Fruit fly (Drosophila melanogaster) whole organism, embryonic: ENCODE measurements around the gene wg.
A peak's percentile ranks its signal among the peaks of the same experiment; 100 is the strongest.

Source experiments
- ATbp ChIP-seq: fragments of 200-800 bp; sonication (Bioruptor generic); optimal IDR thresholded peaks from 2 replicates; lab custom pipeline; 2017; ENCODE audit warnings: missing biosample characterization, mild to moderate bottlenecking, missing genetic modification characterization, missing genetic modification reagents
- Abd-B ChIP-seq: fragments of 200-800 bp; sonication (Bioruptor generic); optimal IDR thresholded peaks from 2 replicates; lab custom pipeline; 2018; ENCODE audit warnings: missing biosample characterization, mild to moderate bottlenecking, missing genetic modification characterization, moderate library complexity
- Atf6 ChIP-seq: fragments of 200-800 bp; sonication (Bioruptor generic); IDR thresholded peaks from 2 replicates; pipeline ENCODE4 v1.3.6; 2022; ENCODE audit warnings: missing biosample characterization, missing genetic modification characterization
- CG10654 ChIP-seq: fragments of 200-800 bp; sonication (Bioruptor generic); optimal IDR thresholded peaks from 2 replicates; lab custom pipeline; 2016; ENCODE audit warnings: missing biosample characterization, missing genetic modification characterization
- CG11398 ChIP-seq: fragments of 200-800 bp; sonication (Bioruptor generic); optimal IDR thresholded peaks from 2 replicates; lab custom pipeline; 2016; ENCODE audit warnings: missing biosample characterization, missing genetic modification characterization
- CG12219 ChIP-seq: fragments of 200-800 bp; sonication (Bioruptor generic); optimal IDR thresholded peaks from 3 replicates; lab custom pipeline; 2018; ENCODE audit warnings: missing biosample characterization, mild to moderate bottlenecking, missing genetic modification characterization
- CG12744 ChIP-seq: fragments of 200-800 bp; sonication (Bioruptor generic); optimal IDR thresholded peaks from 2 replicates; lab custom pipeline; 2016; ENCODE audit warnings: missing biosample characterization, missing genetic modification characterization
- CG15011 ChIP-seq: fragments of 200-800 bp; sonication (Bioruptor generic); optimal IDR thresholded peaks from 3 replicates; lab custom pipeline; 2018; ENCODE audit warnings: missing biosample characterization, mild to moderate bottlenecking, missing genetic modification characterization
- CG15479 ChIP-seq: fragments of 200-800 bp; sonication (Bioruptor generic); optimal IDR thresholded peaks from 3 replicates; lab custom pipeline; 2019; ENCODE audit warnings: missing biosample characterization, mild to moderate bottlenecking, missing genetic modification characterization, moderate library complexity
- CG16863 ChIP-seq: fragments of 200-800 bp; sonication (Bioruptor generic); optimal IDR thresholded peaks from 3 replicates; lab custom pipeline; 2016; ENCODE audit warnings: missing biosample characterization, missing genetic modification characterization
- CG17359 ChIP-seq: fragments of 200-800 bp; sonication (Bioruptor generic); optimal IDR thresholded peaks from 3 replicates; lab custom pipeline; 2018; ENCODE audit warnings: missing biosample characterization, mild to moderate bottlenecking, missing genetic modification characterization, moderate library complexity
- CG17829 ChIP-seq: fragments of 200-800 bp; optimal IDR thresholded peaks from 2 replicates; lab custom pipeline; 2019; ENCODE audit warnings: missing biosample characterization, mild to moderate bottlenecking, missing genetic modification characterization, moderate library complexity
- CG3281 ChIP-seq: fragments of 200-800 bp; sonication (Bioruptor generic); optimal IDR thresholded peaks from 3 replicates; lab custom pipeline; 2017; ENCODE audit warnings: missing biosample characterization, mild to moderate bottlenecking, missing genetic modification characterization
- CG3838 ChIP-seq: fragments of 200-800 bp; sonication (Bioruptor generic); optimal IDR thresholded peaks from 3 replicates; lab custom pipeline; 2016; ENCODE audit warnings: missing biosample characterization, missing genetic modification characterization
- CG43689 ChIP-seq: fragments of 200-800 bp; sonication (Bioruptor generic); IDR thresholded peaks from 2 replicates; pipeline ENCODE4 v1.3.6; 2022; ENCODE audit warnings: missing biosample characterization, missing genetic modification characterization
- CG7963 ChIP-seq: fragments of 200-800 bp; sonication (Bioruptor generic); IDR thresholded peaks from 3 replicates; pipeline ENCODE4 v1.3.6; 2022; ENCODE audit warnings: missing biosample characterization, missing genetic modification characterization; ENCODE audit not compliant: partially characterized antibody
- CG8944 ChIP-seq: fragments of 200-800 bp; sonication (Bioruptor generic); optimal IDR thresholded peaks from 3 replicates; lab custom pipeline; 2016; ENCODE audit warnings: missing biosample characterization, missing genetic modification characterization
- CG9797 ChIP-seq: fragments of 200-800 bp; sonication (Bioruptor generic); optimal IDR thresholded peaks from 3 replicates; lab custom pipeline; 2018; ENCODE audit warnings: missing biosample characterization, mild to moderate bottlenecking, missing genetic modification characterization
- D ChIP-seq, 2 experiments: fragments of 200-800 bp in 1 of 2; fragments of >200 bp in 1 of 2; sonication (Bioruptor generic) in 1 of 2; optimal IDR thresholded peaks; 2 replicates in 1 of 2; 3 replicates in 1 of 2; lab custom pipeline; 2017; ENCODE audit warnings: mild to moderate bottlenecking in 1 of 2, missing biosample characterization in 1 of 2, missing genetic modification characterization in 1 of 2, missing genetic modification reagents in 1 of 2
- Ets97D ChIP-seq: fragments of 200-800 bp; sonication (Bioruptor generic); optimal IDR thresholded peaks from 3 replicates; lab custom pipeline; 2016; ENCODE audit warnings: missing biosample characterization, missing genetic modification characterization
- Fer2 ChIP-seq: fragments of 200-800 bp; sonication (Bioruptor generic); optimal IDR thresholded peaks from 2 replicates; lab custom pipeline; 2018; ENCODE audit warnings: missing biosample characterization, mild to moderate bottlenecking, missing genetic modification characterization, moderate library complexity
- Lhr ChIP-seq: fragments of 200-800 bp; sonication (Bioruptor generic); optimal IDR thresholded peaks from 3 replicates; lab custom pipeline; 2017; ENCODE audit warnings: mild to moderate bottlenecking, missing biosample characterization, missing genetic modification reagents, missing genetic modification characterization
- Mrtf ChIP-seq: fragments of 200-800 bp; sonication (Bioruptor generic); IDR thresholded peaks from 3 replicates; pipeline ENCODE4 v1.3.6; 2022; ENCODE audit warnings: missing biosample characterization, missing genetic modification characterization
- Nf-YB ChIP-seq: fragments of 200-800 bp; sonication (Bioruptor generic); optimal IDR thresholded peaks from 3 replicates; lab custom pipeline; 2019; ENCODE audit warnings: missing biosample characterization, mild to moderate bottlenecking, missing genetic modification characterization, moderate library complexity
- NfI ChIP-seq: fragments of 200-800 bp; sonication (Bioruptor generic); optimal IDR thresholded peaks from 3 replicates; lab custom pipeline; 2018; ENCODE audit warnings: missing biosample characterization, mild to moderate bottlenecking, missing genetic modification characterization, moderate library complexity
- Rx ChIP-seq: fragments of 200-800 bp; sonication (Bioruptor generic); IDR thresholded peaks from 2 replicates; pipeline ENCODE4 v1.3.6; 2022; ENCODE audit warnings: missing biosample characterization, missing genetic modification characterization
- Spps ChIP-seq: fragments of 200-800 bp; sonication (Bioruptor generic); optimal IDR thresholded peaks from 2 replicates; lab custom pipeline; 2018; ENCODE audit warnings: missing biosample characterization, mild to moderate bottlenecking, missing genetic modification characterization
- Stat92E ChIP-seq, 3 experiments: fragments of >200 bp in 2 of 3; fragments of 200-800 bp in 1 of 3; sonication (Bioruptor generic) in 1 of 3; optimal IDR thresholded peaks; 2 replicates each; lab custom pipeline; 2017 to 2019; ENCODE audit warnings: missing biosample characterization in 3 of 3, missing genetic modification characterization in 3 of 3, mild to moderate bottlenecking in 1 of 3, moderate library complexity in 1 of 3
- Trl ChIP-seq, 3 experiments: fragments of >200 bp in 2 of 3; fragments of 200-800 bp in 1 of 3; sonication (Bioruptor generic) in 1 of 3; optimal IDR thresholded peaks; 2 replicates in 1 of 3; 3 replicates in 2 of 3; lab custom pipeline; 2016 to 2017; ENCODE audit warnings: missing biosample characterization in 1 of 3, missing genetic modification characterization in 1 of 3
- abd-A ChIP-seq: fragments of 200-800 bp; sonication (Bioruptor generic); optimal IDR thresholded peaks from 3 replicates; lab custom pipeline; 2019; ENCODE audit warnings: missing biosample characterization, mild to moderate bottlenecking, missing genetic modification characterization, moderate library complexity
- bcd ChIP-seq: fragments of 200-800 bp; sonication (Bioruptor generic); optimal IDR thresholded peaks from 2 replicates; lab custom pipeline; 2017; ENCODE audit warnings: missing biosample characterization, mild to moderate bottlenecking, missing genetic modification characterization
- cad ChIP-seq: fragments of >200 bp; optimal IDR thresholded peaks from 2 replicates; lab custom pipeline; 2017; ENCODE audit warnings: missing biosample characterization, missing genetic modification characterization
- cas ChIP-seq: fragments of 200-800 bp; sonication (Bioruptor generic); IDR thresholded peaks from 2 replicates; pipeline ENCODE4 v1.3.6; 2022; ENCODE audit warnings: missing biosample characterization, missing genetic modification characterization
- chif ChIP-seq, 2 experiments: fragments of 200-800 bp; sonication (Bioruptor generic); optimal IDR thresholded peaks; 3 replicates each; lab custom pipeline; 2016; ENCODE audit warnings: missing biosample characterization in 2 of 2, missing genetic modification characterization in 2 of 2
- fd96Cb ChIP-seq: fragments of 200-800 bp; sonication (Bioruptor generic); optimal IDR thresholded peaks from 2 replicates; lab custom pipeline; 2018; ENCODE audit warnings: missing biosample characterization, mild to moderate bottlenecking, missing genetic modification characterization, moderate library complexity
- gem ChIP-seq: fragments of 200-800 bp; sonication (Bioruptor generic); optimal IDR thresholded peaks from 2 replicates; lab custom pipeline; 2019; ENCODE audit warnings: missing biosample characterization, mild to moderate bottlenecking, missing genetic modification characterization, moderate library complexity
- ham ChIP-seq: fragments of 200-800 bp; sonication (Bioruptor generic); IDR thresholded peaks from 2 replicates; pipeline ENCODE4 v1.3.6; 2022; ENCODE audit warnings: missing biosample characterization, missing genetic modification characterization
- org-1 ChIP-seq: fragments of 200-800 bp; sonication (Bioruptor generic); optimal IDR thresholded peaks from 2 replicates; lab custom pipeline; 2017; ENCODE audit warnings: missing biosample characterization, missing genetic modification characterization
- rib ChIP-seq: fragments of 200-800 bp; sonication (Bioruptor generic); IDR thresholded peaks from 2 replicates; pipeline ENCODE4 v1.3.6; 2022; ENCODE audit warnings: missing biosample characterization, missing genetic modification characterization
- ro ChIP-seq: fragments of 200-800 bp; sonication (Bioruptor generic); IDR thresholded peaks from 2 replicates; pipeline ENCODE4 v1.3.6; 2022; ENCODE audit warnings: missing biosample characterization, missing genetic modification characterization
- slp2 ChIP-seq: fragments of 200-800 bp; sonication (Bioruptor generic); optimal IDR thresholded peaks from 2 replicates; lab custom pipeline; 2016; ENCODE audit warnings: missing biosample characterization, missing genetic modification characterization
- ttk ChIP-seq: fragments of 200-800 bp; sonication (Bioruptor generic); IDR thresholded peaks from 2 replicates; pipeline ENCODE4 v2.1.2; 2022; ENCODE audit warnings: missing biosample characterization, missing genetic modification characterization
- wor ChIP-seq: fragments of 200-800 bp; sonication (Bioruptor generic); IDR thresholded peaks from 2 replicates; pipeline ENCODE4 v1.3.6; 2022; ENCODE audit warnings: missing biosample characterization, missing genetic modification characterization
- zen ChIP-seq: fragments of 200-800 bp; sonication (Bioruptor generic); optimal IDR thresholded peaks from 3 replicates; lab custom pipeline; 2018; ENCODE audit warnings: missing biosample characterization, mild to moderate bottlenecking, missing genetic modification characterization, moderate library complexity
- zfh2 ChIP-seq: fragments of 200-800 bp; sonication (Bioruptor generic); optimal IDR thresholded peaks from 2 replicates; lab custom pipeline; 2016; ENCODE audit warnings: missing biosample characterization, missing genetic modification characterization

wg gene

dm6 chr2L:7332780-7333179 is 25.8 kb downstream of the wg start (continued):
- TF ChIP-seq CG15479 (GFP tag; lab: Kevin White, UChicago) (no peak), Stat92E (GFP tag; optimal IDR thresholded peaks at IDR 0.05; lab: Kevin White, UChicago) (no peak)

- TF ChIP-seq gem (tag; lab: Kevin White, UChicago) (peak; percentile 87), bcd (GFP tag; lab: Kevin White, UChicago) (peak; percentile 60), zfh2 (GFP tag; lab: Kevin White, UChicago) (peak; percentile 50), NfI (GFP tag; lab: Kevin White, UChicago) (peak; percentile 14), abd-A (tag; lab: Kevin White, UChicago) (no peak), Mrtf (GFP tag; lab: Robert Waterston, UW) (peak; percentile 42; the same call in 1 of the 3 replicates), slp2 (GFP tag; lab: Kevin White, UChicago) (peak; percentile 36), Lhr (GFP tag; lab: Kevin White, UChicago) (peak; percentile 39), CG3838 (peak; percentile 23), Atf6 (peak; percentile 41), wor (peak; percentile 17; the same call in 1 of the 2 replicates), CG11398 (no peak), CG3281 (GFP tag; lab: Kevin White, UChicago) (peak; percentile 41), CG43689 (GFP tag; lab: Robert Waterston, UW) (no peak), Nf-YB (peak; percentile 63), Ets97D (no peak), Spps (tag; lab: Kevin White, UChicago) (no peak), CG12744 (GFP tag; lab: Kevin White, UChicago) (peak; percentile 31), rib (GFP tag; lab: Robert Waterston, UW) (no peak), CG12219 (GFP tag; lab: Kevin White, UChicago) (peak; percentile 53), cas (GFP tag; lab: Robert Waterston, UW) (peak; percentile 38; the same call in 1 of the 2 replicates), ttk (GFP tag; lab: Robert Waterston, UW) (0 out of 2 replicates have a peak, but pooled peaks have one; percentile 40), CG16863 (GFP tag; lab: Kevin White, UChicago) (peak; percentile 48), CG8944 (GFP tag; lab: Kevin White, UChicago) (peak; percentile 4), Trl (optimal IDR thresholded peaks at IDR 0.05; lab: Kevin White, UChicago) (no peak), Trl (GFP tag; optimal IDR thresholded peaks at IDR 0.05; lab: Kevin White, UChicago) (peak; percentile 34), Abd-B (peak; percentile 37), Fer2 (no peak), chif (GFP tag; optimal IDR thresholded peaks at IDR 0.05; lab: Kevin White, UChicago) (peak; percentile 29 to 68), CG15011 (GFP tag; lab: Kevin White, UChicago) (peak; percentile 35), zen (tag; lab: Kevin White, UChicago) (no peak), D (optimal IDR thresholded peaks at IDR 0.05; lab: Kevin White, UChicago) (no peak), D (GFP tag; optimal IDR thresholded peaks at IDR 0.05; lab: Kevin White, UChicago) (peak; percentile 45), CG10654 (GFP tag; lab: Kevin White, UChicago) (peak; percentile 40), CG17359 (no peak), ham (no peak), cad (GFP tag; lab: Kevin White, UChicago) (no peak), ATbp (GFP tag; lab: Kevin White, UChicago) (peak; percentile 36), CG7963 (GFP tag; lab: Robert Waterston, UW) (no peak), CG9797 (GFP tag; lab: Kevin White, UChicago) (no peak), ro (GFP tag; lab: Robert Waterston, UW) (peak; percentile 10; the same call in 1 of the 2 replicates), fd96Cb (tag; lab: Kevin White, UChicago) (peak; percentile 41), org-1 (GFP tag; lab: Kevin White, UChicago) (peak; percentile 68), CG17829 (peak; percentile 26), Rx (peak; percentile 8; the same call in 1 of the 2 replicates)
Observed at dm6 chr2L:7333184-7334025, 26.4 kb downstream of the wg start, which contains the start of gene Wnt6. Gene Wnt6 (plus strand): TSS chr2L:7333714.
